Worm (Caenorhabditis elegans) whole organism, L2 larva: ENCODE results near the gene ZK892.6.

Source experiments
- C34F6.9 ChIP-seq: fragments of 150-350 bp; optimal IDR thresholded peaks from 2 replicates; lab custom pipeline; 2014; ENCODE audit warnings: missing biosample characterization, missing genetic modification characterization
- F13H6.1 ChIP-seq: sonication (generic microtip); optimal IDR thresholded peaks from 2 replicates; lab custom pipeline; 2016; ENCODE audit warnings: missing genetic modification characterization, missing compliant biosample characterization
- R02D3.7 ChIP-seq: fragments of 150-350 bp; optimal IDR thresholded peaks from 2 replicates; lab custom pipeline; 2014; ENCODE audit warnings: missing biosample characterization, missing genetic modification characterization
- Y55F3AM.14 ChIP-seq: fragments of 200-800 bp; sonication (Bioruptor generic); optimal IDR thresholded peaks from 2 replicates; lab custom pipeline; 2018; ENCODE audit warnings: mild to moderate bottlenecking, missing genetic modification characterization, missing compliant biosample characterization
- ZK546.5 ChIP-seq: sonication (generic microtip); optimal IDR thresholded peaks from 2 replicates; lab custom pipeline; 2017; ENCODE audit warnings: missing biosample characterization, missing genetic modification characterization
- alr-1 ChIP-seq: fragments of 150-350 bp; optimal IDR thresholded peaks from 2 replicates; lab custom pipeline; 2014; ENCODE audit warnings: missing biosample characterization, missing genetic modification characterization
- ama-1 ChIP-seq: fragments of 150-350 bp; optimal IDR thresholded peaks from 2 replicates; lab custom pipeline; 2018; ENCODE audit warnings: inconsistent platforms
- blmp-1 ChIP-seq: sonication (generic microtip); optimal IDR thresholded peaks from 2 replicates; lab custom pipeline; 2017; ENCODE audit warnings: missing genetic modification characterization, mild to moderate bottlenecking, missing compliant biosample characterization, antibody characterized with exemption, moderate library complexity; ENCODE audit not compliant: insufficient read depth
- ceh-16 ChIP-seq: fragments of 150-350 bp; optimal IDR thresholded peaks from 2 replicates; lab custom pipeline; 2014; ENCODE audit warnings: missing biosample characterization, missing genetic modification characterization
- crh-2 ChIP-seq: sonication (generic microtip); optimal IDR thresholded peaks from 2 replicates; lab custom pipeline; 2017; ENCODE audit warnings: missing biosample characterization, missing genetic modification characterization
- dmd-4 ChIP-seq: sonication (generic microtip); optimal IDR thresholded peaks from 2 replicates; lab custom pipeline; 2017; ENCODE audit warnings: missing biosample characterization, missing genetic modification characterization
- egl-27 ChIP-seq: sonication (generic microtip); optimal IDR thresholded peaks from 3 replicates; lab custom pipeline; 2017; ENCODE audit warnings: missing biosample characterization, missing genetic modification reagents, missing genetic modification characterization
- elt-1 ChIP-seq: fragments of 150-350 bp; optimal IDR thresholded peaks from 2 replicates; lab custom pipeline; 2014; ENCODE audit warnings: missing biosample characterization, missing genetic modification characterization
- fos-1 ChIP-seq: fragments of 150-350 bp; optimal IDR thresholded peaks from 2 replicates; lab custom pipeline; 2014; ENCODE audit warnings: missing biosample characterization, missing genetic modification characterization
- gmeb-1 ChIP-seq: fragments of 150-350 bp; optimal IDR thresholded peaks from 2 replicates; lab custom pipeline; 2014; ENCODE audit warnings: missing biosample characterization, missing genetic modification characterization
- lin-11 ChIP-seq: fragments of 150-350 bp; sonication (generic microtip); optimal IDR thresholded peaks from 2 replicates; lab custom pipeline; 2014; ENCODE audit warnings: missing biosample characterization, missing genetic modification characterization, inconsistent platforms, mixed read lengths
- lin-13 ChIP-seq: fragments of 150-350 bp; optimal IDR thresholded peaks from 2 replicates; lab custom pipeline; 2014; ENCODE audit warnings: missing biosample characterization, missing genetic modification reagents, missing genetic modification characterization
- lin-39 ChIP-seq: fragments of 150-350 bp; optimal IDR thresholded peaks from 2 replicates; lab custom pipeline; 2014; ENCODE audit warnings: missing biosample characterization, missing genetic modification reagents, missing genetic modification characterization
- lsy-2 ChIP-seq, 2 experiments: fragments of 150-350 bp in 1 of 2; sonication (generic microtip) in 1 of 2; optimal IDR thresholded peaks; 2 replicates each; lab custom pipeline; 2014 to 2017; ENCODE audit warnings: missing biosample characterization in 2 of 2, missing genetic modification characterization in 2 of 2
- mab-5 ChIP-seq: fragments of 150-350 bp; optimal IDR thresholded peaks from 2 replicates; lab custom pipeline; 2014; ENCODE audit warnings: missing biosample characterization, missing genetic modification characterization
- mbf-1 ChIP-seq: sonication (generic microtip); optimal IDR thresholded peaks from 2 replicates; lab custom pipeline; 2017; ENCODE audit warnings: missing biosample characterization, missing genetic modification characterization
- mdl-1 ChIP-seq, 2 experiments: fragments of 150-350 bp in 1 of 2; sonication (generic microtip) in 1 of 2; optimal IDR thresholded peaks; 2 replicates each; lab custom pipeline; 2017; ENCODE audit warnings: missing biosample characterization in 2 of 2, missing genetic modification characterization in 2 of 2
- nhr-10 ChIP-seq: sonication (generic microtip); optimal IDR thresholded peaks from 2 replicates; lab custom pipeline; 2017; ENCODE audit warnings: missing biosample characterization, missing genetic modification characterization
- nhr-12 ChIP-seq: fragments of 150-350 bp; optimal IDR thresholded peaks from 2 replicates; lab custom pipeline; 2014; ENCODE audit warnings: missing biosample characterization, missing genetic modification characterization
- nhr-129 ChIP-seq: fragments of 150-350 bp; optimal IDR thresholded peaks from 2 replicates; lab custom pipeline; 2014; ENCODE audit warnings: missing biosample characterization, missing genetic modification characterization
- nhr-21 ChIP-seq: fragments of 150-350 bp; optimal IDR thresholded peaks from 2 replicates; lab custom pipeline; 2014; ENCODE audit warnings: missing biosample characterization, missing genetic modification characterization
- nhr-23 ChIP-seq: fragments of 150-350 bp; optimal IDR thresholded peaks from 2 replicates; lab custom pipeline; 2014; ENCODE audit warnings: missing biosample characterization, missing genetic modification reagents, missing genetic modification characterization
- nhr-237 ChIP-seq: fragments of 150-350 bp; optimal IDR thresholded peaks from 2 replicates; lab custom pipeline; 2014; ENCODE audit warnings: missing biosample characterization, missing genetic modification characterization
- nhr-25 ChIP-seq: fragments of 150-350 bp; sonication (generic microtip); optimal IDR thresholded peaks from 3 replicates; lab custom pipeline; 2014; ENCODE audit warnings: missing biosample characterization, missing genetic modification characterization
- nhr-77 ChIP-seq: fragments of 150-350 bp; optimal IDR thresholded peaks from 2 replicates; lab custom pipeline; 2014; ENCODE audit warnings: missing biosample characterization, missing genetic modification characterization
- peb-1 ChIP-seq: fragments of 150-350 bp; optimal IDR thresholded peaks from 2 replicates; lab custom pipeline; 2014; ENCODE audit warnings: missing biosample characterization, missing genetic modification characterization
- sem-4 ChIP-seq: fragments of 150-350 bp; optimal IDR thresholded peaks from 2 replicates; lab custom pipeline; 2014; ENCODE audit warnings: missing biosample characterization, missing genetic modification reagents, missing genetic modification characterization
- skn-1 ChIP-seq: sonication (generic microtip); optimal IDR thresholded peaks from 2 replicates; lab custom pipeline; 2017; ENCODE audit warnings: missing biosample characterization, missing genetic modification characterization
- sma-3 ChIP-seq: sonication (generic microtip); optimal IDR thresholded peaks from 2 replicates; lab custom pipeline; 2016; ENCODE audit warnings: missing genetic modification reagents, missing genetic modification characterization, missing compliant biosample characterization
- sma-9 ChIP-seq, 2 experiments: fragments of 150-350 bp in 1 of 2; sonication (generic microtip) in 1 of 2; optimal IDR thresholded peaks; 2 replicates each; lab custom pipeline; 2014 to 2016; ENCODE audit warnings: missing genetic modification characterization in 2 of 2, mild to moderate bottlenecking in 1 of 2, missing biosample characterization in 1 of 2, missing compliant biosample characterization in 1 of 2, missing genetic modification reagents in 1 of 2, moderate library complexity in 1 of 2
- snpc-4 ChIP-seq: fragments of 150-350 bp; optimal IDR thresholded peaks from 2 replicates; lab custom pipeline; 2014; ENCODE audit warnings: missing biosample characterization, missing genetic modification characterization
- unc-39 ChIP-seq: fragments of 150-350 bp; optimal IDR thresholded peaks from 2 replicates; lab custom pipeline; 2014; ENCODE audit warnings: missing biosample characterization, missing genetic modification characterization
- unc-55 ChIP-seq: fragments of 150-350 bp; sonication (generic microtip); optimal IDR thresholded peaks from 3 replicates; lab custom pipeline; 2014; ENCODE audit warnings: missing biosample characterization, missing genetic modification reagents, missing genetic modification characterization
- unc-62 ChIP-seq: fragments of 150-350 bp; optimal IDR thresholded peaks from 2 replicates; lab custom pipeline; 2014; ENCODE audit warnings: missing biosample characterization, missing genetic modification reagents, missing genetic modification characterization
- ztf-11 ChIP-seq: sonication (generic microtip); optimal IDR thresholded peaks from 2 replicates; lab custom pipeline; 2017; ENCODE audit warnings: missing biosample characterization, missing genetic modification characterization
- ztf-4 ChIP-seq: fragments of 150-350 bp; optimal IDR thresholded peaks from 2 replicates; lab custom pipeline; 2014; ENCODE audit warnings: missing biosample characterization, missing genetic modification characterization

ZK892.6 gene

DNA sequence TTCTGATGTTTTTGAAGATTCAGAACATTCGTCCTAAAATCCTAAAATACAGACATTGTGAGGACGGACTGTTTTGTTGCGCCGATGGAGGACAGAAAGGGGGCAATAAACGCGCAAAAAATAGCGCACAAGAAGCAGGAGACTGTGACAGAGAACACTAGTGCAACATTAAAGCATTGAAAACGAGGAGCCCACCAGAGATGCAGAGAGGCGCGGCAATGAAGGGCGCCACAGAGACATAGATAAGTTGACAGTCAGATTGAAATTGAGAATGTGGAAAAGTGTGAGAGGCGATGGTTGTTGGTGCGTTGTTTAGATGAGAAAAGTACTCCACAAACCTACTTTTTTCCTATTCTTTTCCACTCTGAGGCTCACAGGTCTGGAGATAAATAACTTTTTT, 5.0 kb downstream of the ZK892.6 start, which contains the start of gene aakg-5 (continued):
- TF ChIP-seq fos-1 (peak; percentile 82), C34F6.9 (tag; lab: Kevin White, UChicago) (peak; percentile 82), gmeb-1 (peak; percentile 81), nhr-77 (tag; lab: Kevin White, UChicago) (peak; percentile 46), egl-27 (tag; lab: Kevin White, UChicago) (peak; percentile 90), alr-1 (tag; lab: Kevin White, UChicago) (no peak), ama-1 (lab: Kevin White, UChicago) (no peak), dmd-4 (tag; lab: Kevin White, UChicago) (no peak), lin-11 (tag; lab: Kevin White, UChicago) (peak; percentile 50), ztf-4 (tag; lab: Kevin White, UChicago) (peak; percentile 59), elt-1 (tag; lab: Kevin White, UChicago) (peak; percentile 22), nhr-12 (tag; lab: Kevin White, UChicago) (no peak), nhr-237 (tag; lab: Kevin White, UChicago) (no peak), nhr-10 (tag; lab: Kevin White, UChicago) (no peak), ceh-16 (peak; percentile 74), mdl-1 (tag; optimal IDR thresholded peaks at IDR 0.05; lab: Kevin White, UChicago) (peak; percentile 31 to 74), sem-4 (tag; lab: Kevin White, UChicago) (peak; percentile 81), nhr-21 (tag; lab: Kevin White, UChicago) (peak; percentile 83), mab-5 (peak; percentile 58)
- TF ChIP-seq, all 48 proteins: peak for 28

DNA sequence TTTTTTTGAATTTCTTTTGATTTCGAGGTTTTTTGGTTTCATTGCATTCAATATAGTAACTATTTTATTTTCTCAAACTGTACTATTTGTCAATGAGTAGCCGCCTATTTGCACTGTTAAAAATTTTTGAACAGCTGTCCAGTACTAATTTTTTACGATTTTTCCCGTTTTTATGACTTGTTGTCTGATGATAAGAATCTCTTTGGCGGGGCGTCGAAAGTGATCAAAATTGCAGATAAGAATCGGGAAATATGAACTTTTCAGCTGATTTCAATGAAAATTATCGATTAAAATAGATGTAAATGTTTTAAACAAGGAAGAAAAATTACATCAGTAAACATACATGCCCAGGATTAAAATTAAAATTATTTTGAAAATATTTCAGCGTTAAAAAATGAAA, 5.7 kb downstream of the ZK892.6 start:
- TF ChIP-seq skn-1 (no peak), fos-1 (peak; percentile 81), crh-2 (tag; lab: Kevin White, UChicago) (peak; percentile 46), mdl-1 (tag; optimal IDR thresholded peaks at IDR 0.05; lab: Kevin White, UChicago) (no peak), sem-4 (tag; lab: Kevin White, UChicago) (no peak), F13H6.1 (tag; lab: Kevin White, UChicago) (no peak), sma-9 (GFP tag; optimal IDR thresholded peaks at IDR 0.05; lab: Kevin White, UChicago) (peak; percentile 83), sma-9 (tag; optimal IDR thresholded peaks at IDR 0.05; lab: Kevin White, UChicago) (no peak), gmeb-1 (peak; percentile 9), nhr-25 (peak; percentile 32)

DNA sequence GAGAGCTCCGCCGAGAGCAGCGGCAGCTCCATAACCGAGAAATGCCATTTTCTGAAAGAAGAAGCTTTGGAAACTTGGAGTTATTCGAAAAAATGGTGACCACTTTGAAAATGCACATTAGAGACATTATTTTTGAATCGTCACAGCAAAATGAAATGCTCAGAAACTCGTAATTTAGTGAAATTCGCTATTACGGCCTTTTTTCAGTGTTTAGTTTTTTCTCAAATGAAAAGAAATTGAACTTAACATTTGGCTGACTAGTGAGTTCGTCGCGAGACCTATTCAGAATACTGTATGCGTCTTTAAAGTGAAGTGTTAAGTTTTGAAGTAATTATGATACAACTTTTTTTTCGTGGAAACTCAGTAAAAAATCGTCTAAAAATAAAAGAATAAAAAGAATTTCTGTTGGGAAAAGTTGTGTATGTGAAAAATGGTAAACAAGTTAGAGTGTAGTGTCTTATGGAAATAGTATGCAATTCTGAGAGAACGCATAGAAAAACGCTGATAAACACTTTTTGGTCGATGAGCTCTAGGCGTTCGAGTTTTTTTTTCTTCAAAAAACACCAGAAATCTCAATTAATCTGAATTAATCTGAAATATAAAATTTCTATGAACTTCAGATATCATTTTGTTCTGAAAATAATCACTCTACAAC, 9.4 kb downstream of the ZK892.6 start, which contains the start of gene R53.5:
R53.5 (minus strand) TSS at position 51 of the 655 bp plus-strand sequence.
- TF ChIP-seq mbf-1 (tag; lab: Kevin White, UChicago): no peak

DNA sequence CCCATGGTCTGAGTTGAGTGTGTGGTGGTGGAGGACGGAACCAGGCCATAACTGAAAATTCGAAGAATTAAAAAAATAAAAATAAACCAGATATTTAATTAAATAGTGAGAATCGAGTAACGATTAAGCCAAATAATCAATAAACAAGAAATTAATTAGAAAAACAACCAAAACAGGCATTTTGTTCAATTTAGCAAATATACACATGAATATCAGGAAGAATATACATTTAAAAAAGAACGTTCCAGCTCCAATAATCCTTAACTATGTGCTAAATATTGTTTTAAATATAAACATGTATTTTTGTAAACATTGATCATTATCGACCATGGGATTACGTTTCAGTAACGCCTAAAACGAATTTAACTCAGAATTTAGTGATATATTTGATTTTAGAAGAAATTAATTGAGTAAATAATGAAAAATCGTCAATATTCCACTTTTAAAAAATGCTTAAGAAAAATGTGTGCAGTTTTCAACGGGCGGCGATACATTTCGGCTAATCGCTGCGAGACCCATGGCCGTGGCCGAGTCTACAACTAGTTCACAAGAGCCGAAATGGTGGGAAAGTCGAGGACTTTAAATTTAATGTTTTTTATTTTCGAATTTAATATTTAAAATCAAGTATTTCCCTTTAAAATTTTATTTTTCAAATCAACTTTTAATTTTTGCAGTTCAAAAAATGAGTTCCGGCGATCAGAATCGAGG, 11.8 kb downstream of the ZK892.6 start, which contains the start of the genes R53.4 and psf-1:
R53.4 (minus strand) TSS at position 51 of the 708 bp plus-strand sequence.
psf-1 (plus strand) TSS at position 675 of the 708 bp plus-strand sequence.
- TF ChIP-seq gmeb-1: peak; percentile 70
- peak; percentile 54 for TF ChIP-seq lin-11 (tag; lab: Kevin White, UChicago)
- no peak for TF ChIP-seq peb-1 (tag; lab: Kevin White, UChicago)
- TF ChIP-seq egl-27 (tag; lab: Kevin White, UChicago): no peak
- no peak for TF ChIP-seq mdl-1 (tag; optimal IDR thresholded peaks at IDR 0.05; lab: Kevin White, UChicago)
- TF ChIP-seq blmp-1 (tag; lab: Kevin White, UChicago): peak; percentile 13
- no peak for TF ChIP-seq R02D3.7
- TF ChIP-seq unc-62 (GFP tag; lab: Kevin White, UChicago): no peak
- TF ChIP-seq sma-3 (GFP tag; lab: Kevin White, UChicago): peak; percentile 41
- TF ChIP-seq F13H6.1 (tag; lab: Kevin White, UChicago): peak; percentile 31
- no peak for TF ChIP-seq dmd-4 (tag; lab: Kevin White, UChicago)
- peak; percentile 47 to 87 for TF ChIP-seq lsy-2 (tag; optimal IDR thresholded peaks at IDR 0.05; lab: Kevin White, UChicago)
- TF ChIP-seq alr-1 (tag; lab: Kevin White, UChicago): no peak
- TF ChIP-seq C34F6.9 (tag; lab: Kevin White, UChicago): peak; percentile 82
- TF ChIP-seq mab-5: no peak
- TF ChIP-seq snpc-4 (tag; lab: Kevin White, UChicago): no peak
- peak; percentile 68 for TF ChIP-seq sma-9 (GFP tag; optimal IDR thresholded peaks at IDR 0.05; lab: Kevin White, UChicago)
- no peak for TF ChIP-seq sma-9 (tag; optimal IDR thresholded peaks at IDR 0.05; lab: Kevin White, UChicago)
- TF ChIP-seq skn-1: no peak
- no peak for TF ChIP-seq nhr-237 (tag; lab: Kevin White, UChicago)
- no peak for TF ChIP-seq nhr-77 (tag; lab: Kevin White, UChicago)
- TF ChIP-seq nhr-23 (tag; lab: Kevin White, UChicago): no peak
- peak; percentile 69 for TF ChIP-seq crh-2 (tag; lab: Kevin White, UChicago)
- TF ChIP-seq unc-39 (tag; lab: Kevin White, UChicago): no peak
- no peak for TF ChIP-seq elt-1 (tag; lab: Kevin White, UChicago)
- no peak for TF ChIP-seq ceh-16
- peak; percentile 22 for TF ChIP-seq lin-13 (GFP tag; lab: Kevin White, UChicago)
- TF ChIP-seq nhr-10 (tag; lab: Kevin White, UChicago): no peak
- no peak for TF ChIP-seq ztf-11 (tag; lab: Kevin White, UChicago)
- TF ChIP-seq Y55F3AM.14 (GFP tag; lab: Kevin White, UChicago): no peak
- TF ChIP-seq unc-55 (GFP tag; lab: Kevin White, UChicago): peak; percentile 88
- no peak for TF ChIP-seq ZK546.5 (tag; lab: Kevin White, UChicago)
- TF ChIP-seq lin-39 (tag; lab: Kevin White, UChicago): no peak
- peak; percentile 39 for TF ChIP-seq nhr-129 (tag; lab: Kevin White, UChicago)
- TF ChIP-seq fos-1: no peak
- no peak for TF ChIP-seq ztf-4 (tag; lab: Kevin White, UChicago)
- TF ChIP-seq mbf-1 (tag; lab: Kevin White, UChicago): no peak
